Fruit fly (Drosophila melanogaster) whole organism, embryonic: ENCODE results near the gene Pnn.

Experiments
- Atf-2 ChIP-seq: fragments of 200-800 bp; sonication (Bioruptor generic); optimal IDR thresholded peaks from 2 replicates; lab custom pipeline; 2016; ENCODE audit warnings: missing biosample characterization, missing genetic modification characterization
- CG13123 ChIP-seq: fragments of 200-800 bp; sonication (Bioruptor generic); optimal IDR thresholded peaks from 2 replicates; lab custom pipeline; 2016; ENCODE audit warnings: missing biosample characterization, missing genetic modification characterization
- CG13287 ChIP-seq: fragments of 200-800 bp; sonication (Bioruptor generic); IDR thresholded peaks from 2 replicates; pipeline ENCODE4 v1.3.6; 2022; ENCODE audit warnings: missing biosample characterization, missing genetic modification characterization; ENCODE audit not compliant: partially characterized antibody
- CG15479 ChIP-seq: fragments of 200-800 bp; sonication (Bioruptor generic); optimal IDR thresholded peaks from 3 replicates; lab custom pipeline; 2019; ENCODE audit warnings: missing biosample characterization, mild to moderate bottlenecking, missing genetic modification characterization, moderate library complexity
- CG15601 ChIP-seq: fragments of 200-800 bp; sonication (Bioruptor generic); optimal IDR thresholded peaks from 3 replicates; lab custom pipeline; 2019; ENCODE audit warnings: missing biosample characterization, mild to moderate bottlenecking, missing genetic modification characterization, moderate library complexity
- CG1603 ChIP-seq: fragments of 200-800 bp; sonication (Bioruptor generic); optimal IDR thresholded peaks from 2 replicates; lab custom pipeline; 2019; ENCODE audit warnings: missing biosample characterization, mild to moderate bottlenecking, missing genetic modification characterization, moderate library complexity
- CG16813 ChIP-seq: fragments of 200-800 bp; sonication (Bioruptor generic); IDR thresholded peaks from 3 replicates; pipeline ENCODE4 v1.3.6; 2022; ENCODE audit warnings: missing biosample characterization, missing genetic modification characterization; ENCODE audit not compliant: partially characterized antibody
- CG17385 ChIP-seq: fragments of 200-800 bp; sonication (Bioruptor generic); optimal IDR thresholded peaks from 3 replicates; lab custom pipeline; 2018; ENCODE audit warnings: missing biosample characterization, mild to moderate bottlenecking, missing genetic modification characterization
- CG2202 ChIP-seq: fragments of 200-800 bp; sonication (Bioruptor generic); optimal IDR thresholded peaks from 2 replicates; lab custom pipeline; 2018; ENCODE audit warnings: missing biosample characterization, mild to moderate bottlenecking, missing genetic modification characterization
- CG31224 ChIP-seq: fragments of 200-800 bp; sonication (Bioruptor generic); IDR thresholded peaks from 2 replicates; pipeline ENCODE4 v1.3.6; 2022; ENCODE audit warnings: missing biosample characterization, missing genetic modification characterization
- CG32532 ChIP-seq: fragments of 200-800 bp; sonication (Bioruptor generic); IDR thresholded peaks from 2 replicates; pipeline ENCODE4 v1.3.6; 2022; ENCODE audit warnings: missing biosample characterization, missing genetic modification characterization
- CG32767 ChIP-seq: fragments of 200-800 bp; sonication (Bioruptor generic); IDR thresholded peaks from 2 replicates; pipeline ENCODE4 v1.3.6; 2022; ENCODE audit warnings: missing biosample characterization, missing genetic modification characterization
- CG33557 ChIP-seq: fragments of 200-800 bp; sonication (Bioruptor generic); optimal IDR thresholded peaks from 2 replicates; lab custom pipeline; 2019; ENCODE audit warnings: missing biosample characterization, mild to moderate bottlenecking, missing genetic modification characterization, moderate library complexity
- CG4404 ChIP-seq: fragments of 200-800 bp; sonication (Bioruptor generic); IDR thresholded peaks from 2 replicates; pipeline ENCODE4 v1.3.6; 2022; ENCODE audit warnings: missing biosample characterization, missing genetic modification characterization
- CG4424 ChIP-seq: fragments of 200-800 bp; sonication (Bioruptor generic); optimal IDR thresholded peaks from 3 replicates; lab custom pipeline; 2016; ENCODE audit warnings: missing biosample characterization, missing genetic modification characterization
- CG5245 ChIP-seq: fragments of 200-800 bp; sonication (Bioruptor generic); optimal IDR thresholded peaks from 3 replicates; lab custom pipeline; 2016; ENCODE audit warnings: missing biosample characterization, missing genetic modification characterization
- CG5953 ChIP-seq: fragments of 200-800 bp; sonication (Bioruptor generic); IDR thresholded peaks from 2 replicates; pipeline ENCODE4 v1.3.6; 2022; ENCODE audit warnings: missing biosample characterization, missing genetic modification characterization
- CG7271 ChIP-seq: fragments of 200-800 bp; sonication (Bioruptor generic); optimal IDR thresholded peaks from 2 replicates; lab custom pipeline; 2018; ENCODE audit warnings: missing biosample characterization, mild to moderate bottlenecking, missing genetic modification characterization, moderate library complexity
- CG8089 ChIP-seq: fragments of 200-800 bp; sonication (Bioruptor generic); optimal IDR thresholded peaks from 3 replicates; lab custom pipeline; 2016; ENCODE audit warnings: missing biosample characterization, missing genetic modification characterization
- CG8944 ChIP-seq: fragments of 200-800 bp; sonication (Bioruptor generic); optimal IDR thresholded peaks from 3 replicates; lab custom pipeline; 2016; ENCODE audit warnings: missing biosample characterization, missing genetic modification characterization
- CG9437 ChIP-seq: fragments of 200-800 bp; sonication (Bioruptor generic); optimal IDR thresholded peaks from 2 replicates; lab custom pipeline; 2018; ENCODE audit warnings: missing biosample characterization, mild to moderate bottlenecking, missing genetic modification characterization
- CG9817 ChIP-seq: fragments of 200-800 bp; sonication (Bioruptor generic); optimal IDR thresholded peaks from 2 replicates; lab custom pipeline; 2018; ENCODE audit warnings: missing biosample characterization, mild to moderate bottlenecking, missing genetic modification characterization, moderate library complexity
- Dad ChIP-seq: fragments of 200-800 bp; sonication (Bioruptor generic); optimal IDR thresholded peaks from 3 replicates; lab custom pipeline; 2016; ENCODE audit warnings: missing biosample characterization, missing genetic modification characterization
- Dbx ChIP-seq: fragments of 200-800 bp; sonication (Bioruptor generic); IDR thresholded peaks from 3 replicates; pipeline ENCODE4 v1.3.6; 2022; ENCODE audit warnings: missing biosample characterization, missing genetic modification characterization
- Dfd ChIP-seq, 2 experiments: fragments of >200 bp; optimal IDR thresholded peaks; 2 replicates each; lab custom pipeline; 2017; ENCODE audit warnings: missing biosample characterization in 2 of 2, missing genetic modification characterization in 2 of 2
- Dip3 ChIP-seq: fragments of 200-800 bp; sonication (Bioruptor generic); optimal IDR thresholded peaks from 3 replicates; lab custom pipeline; 2016; ENCODE audit warnings: missing biosample characterization, missing genetic modification characterization
- Eip74EF ChIP-seq, 2 experiments: fragments of 200-800 bp in 1 of 2; fragments of >200 bp in 1 of 2; sonication (Bioruptor generic) in 1 of 2; optimal IDR thresholded peaks; 2 replicates each; lab custom pipeline; 2017 to 2019; ENCODE audit warnings: missing biosample characterization in 2 of 2, missing genetic modification characterization in 2 of 2, mild to moderate bottlenecking in 1 of 2, moderate library complexity in 1 of 2
- Ets97D ChIP-seq: fragments of 200-800 bp; sonication (Bioruptor generic); optimal IDR thresholded peaks from 3 replicates; lab custom pipeline; 2016; ENCODE audit warnings: missing biosample characterization, missing genetic modification characterization
- HLH3B ChIP-seq: fragments of 200-800 bp; sonication (Bioruptor generic); IDR thresholded peaks from 2 replicates; pipeline ENCODE4 v1.3.6; 2022; ENCODE audit warnings: missing biosample characterization, missing genetic modification characterization
- HLH4C ChIP-seq: fragments of 200-800 bp; sonication (Bioruptor generic); IDR thresholded peaks from 3 replicates; pipeline ENCODE4 v1.3.6; 2022; ENCODE audit warnings: missing biosample characterization, missing genetic modification characterization; ENCODE audit not compliant: partially characterized antibody
- Lhr ChIP-seq: fragments of 200-800 bp; sonication (Bioruptor generic); optimal IDR thresholded peaks from 3 replicates; lab custom pipeline; 2017; ENCODE audit warnings: mild to moderate bottlenecking, missing biosample characterization, missing genetic modification reagents, missing genetic modification characterization
- Meics ChIP-seq: fragments of 200-800 bp; sonication (Bioruptor generic); optimal IDR thresholded peaks from 2 replicates; lab custom pipeline; 2017; ENCODE audit warnings: missing biosample characterization, mild to moderate bottlenecking, missing genetic modification characterization
- Opbp ChIP-seq: fragments of 200-800 bp; sonication (Bioruptor generic); IDR thresholded peaks from 3 replicates; pipeline ENCODE4 v1.3.6; 2022; ENCODE audit warnings: missing biosample characterization, missing genetic modification characterization; ENCODE audit not compliant: partially characterized antibody
- Six4 ChIP-seq: fragments of 200-800 bp; sonication (Bioruptor generic); optimal IDR thresholded peaks from 2 replicates; lab custom pipeline; 2016; ENCODE audit warnings: missing biosample characterization, missing genetic modification characterization
- Sry-δ ChIP-seq: fragments of 200-800 bp; sonication (Bioruptor generic); optimal IDR thresholded peaks from 2 replicates; lab custom pipeline; 2016; ENCODE audit warnings: missing biosample characterization, missing genetic modification characterization
- ab ChIP-seq: fragments of 200-800 bp; sonication (Bioruptor generic); optimal IDR thresholded peaks from 2 replicates; lab custom pipeline; 2016; ENCODE audit warnings: missing biosample characterization, missing genetic modification characterization
- amos ChIP-seq: fragments of 200-800 bp; sonication (Bioruptor generic); IDR thresholded peaks from 2 replicates; pipeline ENCODE4 v1.3.6; 2022; ENCODE audit warnings: missing biosample characterization, missing genetic modification characterization; ENCODE audit not compliant: partially characterized antibody
- btn ChIP-seq: fragments of 200-800 bp; sonication (Bioruptor generic); optimal IDR thresholded peaks from 2 replicates; lab custom pipeline; 2016; ENCODE audit warnings: missing biosample characterization, missing genetic modification characterization
- ci ChIP-seq: fragments of 200-800 bp; sonication (Bioruptor generic); IDR thresholded peaks from 3 replicates; pipeline ENCODE4 v1.3.6; 2022; ENCODE audit warnings: missing biosample characterization, missing genetic modification characterization
- dysf ChIP-seq: fragments of 200-800 bp; sonication (Bioruptor generic); IDR thresholded peaks from 3 replicates; pipeline ENCODE4 v1.3.6; 2022; ENCODE audit warnings: missing biosample characterization, missing genetic modification characterization
- ftz-f1 ChIP-seq: fragments of 200-800 bp; sonication (Bioruptor generic); optimal IDR thresholded peaks from 2 replicates; lab custom pipeline; 2016; ENCODE audit warnings: missing biosample characterization, missing genetic modification characterization
- fu2 ChIP-seq: fragments of 200-800 bp; sonication (Bioruptor generic); optimal IDR thresholded peaks from 2 replicates; lab custom pipeline; 2016; ENCODE audit warnings: missing biosample characterization, missing genetic modification characterization
- hbn ChIP-seq: fragments of 200-800 bp; sonication (Bioruptor generic); IDR thresholded peaks from 2 replicates; pipeline ENCODE4 v1.3.6; 2022; ENCODE audit warnings: missing biosample characterization, missing genetic modification characterization; ENCODE audit not compliant: partially characterized antibody
- kni ChIP-seq: fragments of 200-800 bp; sonication (Bioruptor generic); optimal IDR thresholded peaks from 3 replicates; lab custom pipeline; 2017; ENCODE audit warnings: mild to moderate bottlenecking, missing biosample characterization, missing genetic modification reagents, missing genetic modification characterization
- lbe ChIP-seq: fragments of 200-800 bp; sonication (Bioruptor generic); optimal IDR thresholded peaks from 2 replicates; lab custom pipeline; 2016; ENCODE audit warnings: missing biosample characterization, mild to moderate bottlenecking, missing genetic modification characterization
- lola ChIP-seq, 3 experiments: fragments of >200 bp in 2 of 3; fragments of 200-800 bp in 1 of 3; sonication (Bioruptor generic) in 1 of 3; optimal IDR thresholded peaks; 2 replicates each; lab custom pipeline; 2017 to 2019; ENCODE audit warnings: missing biosample characterization in 3 of 3, missing genetic modification characterization in 3 of 3, mild to moderate bottlenecking in 1 of 3, moderate library complexity in 1 of 3
- sna ChIP-seq: fragments of 200-800 bp; sonication (Bioruptor generic); IDR thresholded peaks from 2 replicates; pipeline ENCODE4 v1.3.6; 2022; ENCODE audit warnings: missing biosample characterization, missing genetic modification characterization; ENCODE audit not compliant: partially characterized antibody
- tap ChIP-seq: fragments of 200-800 bp; optimal IDR thresholded peaks from 3 replicates; lab custom pipeline; 2019; ENCODE audit warnings: missing biosample characterization, mild to moderate bottlenecking, missing genetic modification characterization, moderate library complexity
- toy ChIP-seq: fragments of 200-800 bp; sonication (Bioruptor generic); IDR thresholded peaks from 2 replicates; pipeline ENCODE4 v1.3.6; 2022; ENCODE audit warnings: missing biosample characterization, missing genetic modification characterization

Pnn gene

DNA sequence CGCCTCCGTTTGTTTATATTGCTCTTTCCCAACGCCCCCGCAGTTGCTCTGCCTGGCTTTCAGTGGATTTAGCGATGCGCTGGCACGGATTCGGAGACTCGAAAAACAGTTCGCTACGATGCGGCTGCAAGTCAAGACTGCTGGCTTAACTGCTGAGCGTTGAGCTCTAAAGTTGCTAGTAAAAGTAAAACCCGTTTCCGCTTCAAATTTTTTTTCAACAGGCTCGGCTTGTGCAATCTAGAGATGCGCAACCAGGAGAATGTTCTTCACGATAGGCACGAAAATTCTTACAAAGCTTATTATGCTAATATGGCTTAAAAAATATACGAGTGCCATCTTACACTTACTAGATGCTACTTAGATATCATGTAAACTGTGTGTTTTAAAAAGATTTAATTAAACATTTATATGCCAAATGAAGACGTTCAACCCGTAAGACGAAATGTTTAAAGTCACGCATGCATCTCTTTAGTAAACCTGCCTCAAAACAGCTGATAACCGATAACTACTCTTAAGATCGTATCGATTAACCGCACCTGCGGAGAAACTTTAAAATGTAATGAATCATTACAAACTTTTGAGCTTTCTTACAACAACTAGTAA lies 6.7 kb downstream of the Pnn start, which contains the start of gene CG12948 (continued):
- TF ChIP-seq Sry-δ (peak; percentile 83), CG9817 (tag; lab: Kevin White, UChicago) (peak; percentile 54), CG13123 (GFP tag; lab: Kevin White, UChicago) (no peak), CG15479 (peak; percentile 46), CG13287 (GFP tag; lab: Robert Waterston, UW) (peak; percentile 96), Dip3 (GFP tag; lab: Kevin White, UChicago) (peak; percentile 45), CG8944 (GFP tag; lab: Kevin White, UChicago) (peak; percentile 21), CG16813 (GFP tag; lab: Robert Waterston, UW) (peak; percentile 89), CG31224 (GFP tag; lab: Robert Waterston, UW) (no peak), fu2 (peak; percentile 3), lola (GFP tag; optimal IDR thresholded peaks at IDR 0.05; lab: Kevin White, UChicago) (peak in 1 of 3 experiments; percentile 63), CG15601 (tag; lab: Kevin White, UChicago) (no peak), amos (GFP tag; lab: Robert Waterston, UW) (peak; percentile 77), CG4404 (GFP tag; lab: Robert Waterston, UW) (0 out of 2 replicates have a peak, but pooled peaks have one; percentile 28), HLH3B (GFP tag; lab: Robert Waterston, UW) (0 out of 2 replicates have a peak, but pooled peaks have one; percentile 16), dysf (GFP tag; lab: Robert Waterston, UW) (peak; percentile 67; the same call in 2 of the 3 replicates), CG32532 (GFP tag; lab: Robert Waterston, UW) (peak; percentile 33; the same call in 1 of the 2 replicates), tap (tag; lab: Kevin White, UChicago) (no peak), CG9437 (GFP tag; lab: Kevin White, UChicago) (peak; percentile 30), hbn (GFP tag; lab: Robert Waterston, UW) (peak; percentile 95), Ets97D (GFP tag; lab: Kevin White, UChicago) (peak; percentile 46), btn (GFP tag; lab: Kevin White, UChicago) (no peak), ab (GFP tag; lab: Kevin White, UChicago) (no peak), sna (GFP tag; lab: Robert Waterston, UW) (peak; percentile 96), CG7271 (tag; lab: Kevin White, UChicago) (peak; percentile 5), Six4 (GFP tag; lab: Kevin White, UChicago) (no peak), CG33557 (GFP tag; lab: Kevin White, UChicago) (peak; percentile 60), kni (GFP tag; lab: Kevin White, UChicago) (peak; percentile 54), CG4424 (GFP tag; lab: Kevin White, UChicago) (peak; percentile 54), ftz-f1 (no peak), Atf-2 (GFP tag; lab: Kevin White, UChicago) (peak; percentile 22), CG1603 (tag; lab: Kevin White, UChicago) (peak; percentile 50), Meics (GFP tag; lab: Kevin White, UChicago) (no peak), ci (peak; percentile 47; the same call in 1 of the 3 replicates), Eip74EF (GFP tag; optimal IDR thresholded peaks at IDR 0.05; lab: Kevin White, UChicago) (no peak), CG5953 (GFP tag; lab: Robert Waterston, UW) (no peak), CG2202 (tag; lab: Kevin White, UChicago) (no peak), CG5245 (GFP tag; lab: Kevin White, UChicago) (peak; percentile 25), CG8089 (GFP tag; lab: Kevin White, UChicago) (no peak), Dfd (GFP tag; optimal IDR thresholded peaks at IDR 0.05; lab: Kevin White, UChicago) (no peak), Dbx (GFP tag; lab: Robert Waterston, UW) (peak; percentile 11; the same call in 1 of the 3 replicates), Opbp (peak; percentile 76; the same call in 2 of the 3 replicates), CG32767 (GFP tag; lab: Robert Waterston, UW) (no peak), HLH4C (GFP tag; lab: Robert Waterston, UW) (peak; percentile 79), Lhr (no peak), lbe (peak; percentile 64), toy (GFP tag; lab: Robert Waterston, UW) (no peak), Dad (GFP tag; lab: Kevin White, UChicago) (peak; percentile 53), CG17385 (peak; percentile 56)
